Fruit fly (Drosophila melanogaster): ENCODE results near the gene CG4199.

CG4199 gene

dm6 chrX:2061119-2061518 is 12.2 kb downstream of the CG4199 start (continued):
- TF ChIP-seq tap (tag; optimal IDR thresholded peaks at IDR 0.05) (peak; percentile 26), CG6854 (GFP tag; optimal IDR thresholded peaks at IDR 0.05) (peak; percentile 16), CG6175 (GFP tag; IDR thresholded peaks at IDR 0.05) (no peak), CG3281 (GFP tag; optimal IDR thresholded peaks at IDR 0.05) (peak; percentile 47), rib (GFP tag; IDR thresholded peaks at IDR 0.05) (no peak), CG12942 (GFP tag; optimal IDR thresholded peaks at IDR 0.05) (no peak), CG9876 (GFP tag; optimal IDR thresholded peaks at IDR 0.05) (no peak), grau (tag; optimal IDR thresholded peaks at IDR 0.05) (peak; percentile 42), ase (GFP tag; IDR thresholded peaks at IDR 0.05) (no peak), CG4617 (GFP tag; optimal IDR thresholded peaks at IDR 0.05; ENCODE audit: borderline replicate concordance) (no peak), CG4854 (GFP tag; optimal IDR thresholded peaks at IDR 0.05) (no peak), CG32767 (GFP tag; IDR thresholded peaks at IDR 0.05) (no peak), ssp (GFP tag; IDR thresholded peaks at IDR 0.05) (no peak), CoRest (tag; optimal IDR thresholded peaks at IDR 0.05) (peak; percentile 65), toy (GFP tag; IDR thresholded peaks at IDR 0.05) (no peak), CG31441 (GFP tag; IDR thresholded peaks at IDR 0.05) (peak; percentile 55), Bdp1 (GFP tag; optimal IDR thresholded peaks at IDR 0.05) (no peak), mam (GFP tag; optimal IDR thresholded peaks at IDR 0.05) (no peak), CG11247 (GFP tag; IDR thresholded peaks at IDR 0.05) (no peak), CG3163 (GFP tag; optimal IDR thresholded peaks at IDR 0.05) (no peak), Sry-δ (GFP tag; optimal IDR thresholded peaks at IDR 0.05) (peak; percentile 20), zfh2 (GFP tag; optimal IDR thresholded peaks at IDR 0.05) (no peak), CG7372 (GFP tag; IDR thresholded peaks at IDR 0.05) (0 out of 2 replicates have a peak, but pooled peaks have one; percentile 31), bigmax (GFP tag; optimal IDR thresholded peaks at IDR 0.05) (no peak), CG8388 (GFP tag; optimal IDR thresholded peaks at IDR 0.05) (peak; percentile 23), tll (GFP tag; optimal IDR thresholded peaks at IDR 0.05) (no peak), ind (GFP tag; optimal IDR thresholded peaks at IDR 0.05) (no peak), CG4404 (GFP tag; IDR thresholded peaks at IDR 0.05) (no peak), gcm2 (GFP tag; optimal IDR thresholded peaks at IDR 0.05) (no peak), CG13296 (GFP tag; optimal IDR thresholded peaks at IDR 0.05) (peak; percentile 43), Awh (GFP tag; IDR thresholded peaks at IDR 0.05) (no peak), Sox102F (GFP tag; optimal IDR thresholded peaks at IDR 0.05) (peak; percentile 20), ftz-f1 (GFP tag; optimal IDR thresholded peaks at IDR 0.05) (no peak), Eip74EF (GFP tag; optimal IDR thresholded peaks at IDR 0.05) (peak in 1 of 2 experiments; percentile 91), salm (tag; optimal IDR thresholded peaks at IDR 0.05) (no peak), ara (GFP tag; IDR thresholded peaks at IDR 0.05) (no peak), Blimp-1 (GFP tag; optimal IDR thresholded peaks at IDR 0.05) (peak; percentile 42), CG10366 (GFP tag; IDR thresholded peaks at IDR 0.05) (no peak), CG12299 (tag; optimal IDR thresholded peaks at IDR 0.05) (peak; percentile 21), CG2712 (tag; optimal IDR thresholded peaks at IDR 0.05) (peak; percentile 60), ash1 (GFP tag; optimal IDR thresholded peaks at IDR 0.05) (no peak), tio (GFP tag; optimal IDR thresholded peaks at IDR 0.05) (no peak), NC2β (GFP tag; optimal IDR thresholded peaks at IDR 0.05) (no peak), Dip3 (GFP tag; optimal IDR thresholded peaks at IDR 0.05) (no peak), HmgZ (tag; optimal IDR thresholded peaks at IDR 0.05) (peak; percentile 36), chif (GFP tag; optimal IDR thresholded peaks at IDR 0.05) (no peak), gt (GFP tag; IDR thresholded peaks at IDR 0.05) (no peak), CG32532 (GFP tag; IDR thresholded peaks at IDR 0.05) (no peak), stc (GFP tag; IDR thresholded peaks at IDR 0.05) (0 out of 2 replicates have a peak, but pooled peaks have one; percentile 19), CG4707 (GFP tag; optimal IDR thresholded peaks at IDR 0.05) (peak; percentile 8), CG15514 (GFP tag; optimal IDR thresholded peaks at IDR 0.05) (peak; percentile 3), sqz (GFP tag; optimal IDR thresholded peaks at IDR 0.05) (no peak)

All from whole organism, embryonic.